Worm (Caenorhabditis elegans): Measurements from ENCODE around the gene Y54F10AM.15.

DNA sequence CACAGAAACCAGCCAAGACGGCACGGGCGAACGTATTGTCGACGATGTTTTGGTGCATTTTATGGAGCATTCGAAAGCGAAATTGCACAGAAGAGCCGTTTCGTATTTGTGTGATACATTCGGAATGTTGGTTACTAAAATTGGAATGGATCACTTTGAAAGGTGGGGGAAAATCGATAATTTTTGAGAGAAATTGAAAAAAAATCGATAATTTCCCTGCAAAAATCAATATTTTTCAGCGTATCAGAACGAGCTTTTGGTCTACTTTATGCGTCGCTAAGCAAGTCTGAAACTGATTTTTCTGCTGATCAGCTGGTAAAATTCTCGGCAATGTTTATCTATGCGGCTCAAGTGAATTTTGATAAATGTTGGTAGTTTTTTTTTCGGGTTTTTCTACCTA, 45.7 kb downstream of the Y54F10AM.15 start:
- TF ChIP-seq snpc-4 (tag; optimal IDR thresholded peaks at IDR 0.05) (no peak), unc-62 (GFP tag; optimal IDR thresholded peaks at IDR 0.05) (no peak), blmp-1 (tag; optimal IDR thresholded peaks at IDR 0.05; ENCODE audit: insufficient read depth) (no peak), lin-13 (GFP tag; optimal IDR thresholded peaks at IDR 0.05) (no peak), unc-55 (GFP tag; optimal IDR thresholded peaks at IDR 0.05) (no peak)
